Worm (Caenorhabditis elegans) whole organism, late embryonic: ENCODE data around the gene scb-1.

ENCODE experiments used
- C38D4.7 ChIP-seq: fragments of 200-800 bp; sonication (Bioruptor generic); optimal IDR thresholded peaks from 2 replicates; lab custom pipeline; 2018; ENCODE audit warnings: mild to moderate bottlenecking, missing genetic modification characterization, moderate library complexity, missing compliant biosample characterization
- F13H6.1 ChIP-seq: sonication (generic microtip); optimal IDR thresholded peaks from 2 replicates; lab custom pipeline; 2016; ENCODE audit warnings: missing genetic modification characterization, missing compliant biosample characterization
- K02D7.2 ChIP-seq: sonication (generic microtip); optimal IDR thresholded peaks from 2 replicates; lab custom pipeline; 2017; ENCODE audit warnings: mild to moderate bottlenecking, missing genetic modification characterization, missing compliant biosample characterization
- ahr-1 ChIP-seq: sonication (generic microtip); optimal IDR thresholded peaks from 2 replicates; lab custom pipeline; 2016; ENCODE audit warnings: missing genetic modification characterization, missing compliant biosample characterization
- ceh-14 ChIP-seq: sonication (generic microtip); optimal IDR thresholded peaks from 2 replicates; lab custom pipeline; 2016; ENCODE audit warnings: missing genotype, missing genetic modification characterization, missing compliant biosample characterization
- ceh-18 ChIP-seq: sonication (generic microtip); optimal IDR thresholded peaks from 2 replicates; lab custom pipeline; 2016; ENCODE audit warnings: missing genetic modification characterization, missing compliant biosample characterization
- ceh-31 ChIP-seq: sonication (generic microtip); optimal IDR thresholded peaks from 2 replicates; lab custom pipeline; 2016; ENCODE audit warnings: missing genetic modification characterization, missing compliant biosample characterization
- ceh-45 ChIP-seq: fragments of 200-800 bp; sonication (Bioruptor generic); IDR thresholded peaks from 2 replicates; pipeline ENCODE4 v1.3.6; 2022; ENCODE audit warnings: missing genetic modification reagents, missing genetic modification characterization, missing compliant biosample characterization
- ceh-6 ChIP-seq: fragments of 200-800 bp; sonication (Bioruptor generic); optimal IDR thresholded peaks from 2 replicates; lab custom pipeline; 2018; ENCODE audit warnings: mild to moderate bottlenecking, missing genetic modification characterization, missing compliant biosample characterization
- che-1 ChIP-seq: sonication (generic microtip); optimal IDR thresholded peaks from 2 replicates; lab custom pipeline; 2016; ENCODE audit warnings: mild to moderate bottlenecking, missing genetic modification characterization, missing compliant biosample characterization
- dmd-4 ChIP-seq: sonication (generic microtip); optimal IDR thresholded peaks from 2 replicates; lab custom pipeline; 2016; ENCODE audit warnings: borderline replicate concordance, missing genetic modification characterization, missing compliant biosample characterization
- elt-2 ChIP-seq: sonication (generic microtip); optimal IDR thresholded peaks from 2 replicates; lab custom pipeline; 2016; ENCODE audit warnings: missing genetic modification reagents, missing genetic modification characterization, missing compliant biosample characterization
- elt-4 ChIP-seq: sonication (generic microtip); optimal IDR thresholded peaks from 2 replicates; lab custom pipeline; 2016; ENCODE audit warnings: missing genetic modification characterization, missing compliant biosample characterization
- ets-4 ChIP-seq: sonication (generic microtip); optimal IDR thresholded peaks from 2 replicates; lab custom pipeline; 2016; ENCODE audit warnings: missing genetic modification characterization, missing compliant biosample characterization
- eyg-1 ChIP-seq: sonication (generic microtip); optimal IDR thresholded peaks from 2 replicates; lab custom pipeline; 2016; ENCODE audit warnings: missing genotype, missing genetic modification characterization, missing compliant biosample characterization
- fax-1 ChIP-seq: sonication (generic microtip); optimal IDR thresholded peaks from 2 replicates; lab custom pipeline; 2016; ENCODE audit warnings: missing genotype, missing genetic modification characterization, missing compliant biosample characterization
- gmeb-2 ChIP-seq: sonication (generic microtip); optimal IDR thresholded peaks from 2 replicates; lab custom pipeline; 2016; ENCODE audit warnings: missing genetic modification characterization, inconsistent platforms, missing compliant biosample characterization
- hlh-13 ChIP-seq: fragments of 200-800 bp; sonication (Bioruptor generic); optimal IDR thresholded peaks from 2 replicates; lab custom pipeline; 2018; ENCODE audit warnings: mild to moderate bottlenecking, missing genetic modification characterization, missing compliant biosample characterization
- hlh-30 ChIP-seq: sonication (generic microtip); optimal IDR thresholded peaks from 2 replicates; lab custom pipeline; 2017; ENCODE audit warnings: antibody characterized with exemption, missing genetic modification characterization, missing compliant biosample characterization; ENCODE audit not compliant: insufficient read depth
- hlh-6 ChIP-seq: sonication (generic microtip); optimal IDR thresholded peaks from 2 replicates; lab custom pipeline; 2016; ENCODE audit warnings: missing genotype, missing genetic modification characterization, missing compliant biosample characterization
- hlh-8 ChIP-seq: sonication (generic microtip); optimal IDR thresholded peaks from 2 replicates; lab custom pipeline; 2016; ENCODE audit warnings: missing genotype, missing genetic modification characterization, missing compliant biosample characterization
- lim-6 ChIP-seq: sonication (generic microtip); optimal IDR thresholded peaks from 2 replicates; lab custom pipeline; 2016; ENCODE audit warnings: missing genetic modification characterization, missing compliant biosample characterization
- lin-11 ChIP-seq: fragments of 200-800 bp; sonication (Bioruptor generic); optimal IDR thresholded peaks from 2 replicates; lab custom pipeline; 2018; ENCODE audit warnings: mild to moderate bottlenecking, missing genetic modification characterization, missing compliant biosample characterization
- nfya-1 ChIP-seq: sonication (generic microtip); optimal IDR thresholded peaks from 2 replicates; lab custom pipeline; 2017; ENCODE audit warnings: missing genetic modification characterization, mild to moderate bottlenecking, missing compliant biosample characterization, antibody characterized with exemption, moderate library complexity
- nhr-11 ChIP-seq: fragments of 150-350 bp; optimal IDR thresholded peaks from 2 replicates; lab custom pipeline; 2014; ENCODE audit warnings: missing biosample characterization, missing genetic modification characterization
- nhr-232 ChIP-seq: sonication (generic microtip); optimal IDR thresholded peaks from 2 replicates; lab custom pipeline; 2016; ENCODE audit warnings: missing genetic modification characterization, missing compliant biosample characterization
- odd-2 ChIP-seq: sonication (generic microtip); optimal IDR thresholded peaks from 2 replicates; lab custom pipeline; 2017; ENCODE audit warnings: antibody characterized with exemption, mild to moderate bottlenecking, missing genetic modification characterization, missing compliant biosample characterization
- pax-1 ChIP-seq: fragments of 150-350 bp; optimal IDR thresholded peaks from 2 replicates; lab custom pipeline; 2014; ENCODE audit warnings: missing biosample characterization, missing genetic modification characterization
- pha-2 ChIP-seq: sonication (generic microtip); optimal IDR thresholded peaks from 2 replicates; lab custom pipeline; 2017; ENCODE audit warnings: mild to moderate bottlenecking, missing genetic modification characterization, missing compliant biosample characterization
- pha-4 ChIP-seq: fragments of 150-350 bp; optimal IDR thresholded peaks from 2 replicates; lab custom pipeline; 2018; ENCODE audit warnings: missing biosample characterization, missing genetic modification reagents, missing genetic modification characterization
- rnt-1 ChIP-seq: sonication (generic microtip); optimal IDR thresholded peaks from 2 replicates; lab custom pipeline; 2016; ENCODE audit warnings: missing genetic modification characterization, missing compliant biosample characterization
- sox-2 ChIP-seq: fragments of 200-800 bp; sonication (Bioruptor generic); IDR thresholded peaks from 2 replicates; pipeline ENCODE4 v1.3.6; 2022; ENCODE audit warnings: missing genetic modification reagents, missing genetic modification characterization, missing compliant biosample characterization
- syd-9 ChIP-seq: sonication (generic microtip); optimal IDR thresholded peaks from 2 replicates; lab custom pipeline; 2016; ENCODE audit warnings: mild to moderate bottlenecking, missing genetic modification characterization, moderate library complexity, missing compliant biosample characterization
- tbx-2 ChIP-seq: sonication (generic microtip); optimal IDR thresholded peaks from 2 replicates; lab custom pipeline; 2016; ENCODE audit warnings: missing genetic modification characterization, missing compliant biosample characterization
- unc-42 ChIP-seq: sonication (generic microtip); optimal IDR thresholded peaks from 2 replicates; lab custom pipeline; 2016; ENCODE audit warnings: missing genotype, missing genetic modification characterization, missing compliant biosample characterization
- zip-5 ChIP-seq: sonication (generic microtip); optimal IDR thresholded peaks from 2 replicates; lab custom pipeline; 2016; ENCODE audit warnings: missing genetic modification characterization, missing compliant biosample characterization
- ztf-16 ChIP-seq: sonication (generic microtip); optimal IDR thresholded peaks from 2 replicates; lab custom pipeline; 2017; ENCODE audit warnings: missing genetic modification characterization, missing compliant biosample characterization

The scb-1 gene

ce11 chrV:11080345-11081102 is 39.0 kb downstream of the scb-1 start, which contains the start of gene act-1 (continued):
- TF ChIP-seq ceh-45 (GFP tag; lab: Robert Waterston, UW) (no peak), ceh-14 (tag; lab: Kevin White, UChicago) (no peak), fax-1 (tag; lab: Kevin White, UChicago) (no peak), hlh-6 (tag; lab: Kevin White, UChicago) (no peak), hlh-13 (GFP tag; lab: Kevin White, UChicago) (no peak), pha-4 (tag; lab: Kevin White, UChicago) (no peak), ceh-18 (tag; lab: Kevin White, UChicago) (peak; percentile 84), rnt-1 (peak; percentile 47), hlh-8 (tag; lab: Kevin White, UChicago) (no peak)

- TF ChIP-seq zip-5 (no peak), nhr-11 (tag; lab: Kevin White, UChicago) (no peak), dmd-4 (tag; lab: Kevin White, UChicago) (no peak), elt-4 (no peak), nhr-232 (tag; lab: Kevin White, UChicago) (no peak), nfya-1 (tag; lab: Kevin White, UChicago) (no peak), lim-6 (tag; lab: Kevin White, UChicago) (no peak), sox-2 (no peak), syd-9 (tag; lab: Kevin White, UChicago) (no peak), lin-11 (no peak), ceh-6 (GFP tag; lab: Kevin White, UChicago) (no peak), K02D7.2 (tag; lab: Kevin White, UChicago) (no peak), che-1 (tag; lab: Kevin White, UChicago) (no peak), ahr-1 (tag; lab: Kevin White, UChicago) (no peak), ceh-31 (tag; lab: Kevin White, UChicago) (no peak), odd-2 (tag; lab: Kevin White, UChicago) (no peak)
These were observed 40.6 kb downstream of the scb-1 start for ce11 chrV:11078874-11079273.

- TF ChIP-seq ceh-31 (tag; lab: Kevin White, UChicago) (peak; percentile 37), ets-4 (tag; lab: Kevin White, UChicago) (no peak), rnt-1 (peak; percentile 26), che-1 (tag; lab: Kevin White, UChicago) (no peak), hlh-30 (tag; lab: Kevin White, UChicago) (peak; percentile 8), nfya-1 (tag; lab: Kevin White, UChicago) (peak; percentile 40), ztf-16 (peak; percentile 12), C38D4.7 (GFP tag; lab: Kevin White, UChicago) (no peak), K02D7.2 (tag; lab: Kevin White, UChicago) (no peak), F13H6.1 (tag; lab: Kevin White, UChicago) (no peak), ceh-18 (tag; lab: Kevin White, UChicago) (peak; percentile 32), tbx-2 (tag; lab: Kevin White, UChicago) (peak; percentile 53), pha-2 (no peak), gmeb-2 (tag; lab: Kevin White, UChicago) (no peak), elt-2 (tag; lab: Kevin White, UChicago) (peak; percentile 91), pax-1 (tag; lab: Kevin White, UChicago) (peak; percentile 13), unc-42 (peak; percentile 58), eyg-1 (tag; lab: Kevin White, UChicago) (no peak), ahr-1 (tag; lab: Kevin White, UChicago) (no peak)
These were observed 41.3 kb downstream of the scb-1 start, which contains the start of gene act-2 for ce11 chrV:11078104-11078724. Gene act-2, minus strand, starts transcription at chrV:11078154.
